Fruit fly (Drosophila melanogaster): ENCODE results near the gene CG1146.
A peak's percentile ranks its signal among the peaks of the same experiment; 100 is the strongest.

CG1146 gene

DNA sequence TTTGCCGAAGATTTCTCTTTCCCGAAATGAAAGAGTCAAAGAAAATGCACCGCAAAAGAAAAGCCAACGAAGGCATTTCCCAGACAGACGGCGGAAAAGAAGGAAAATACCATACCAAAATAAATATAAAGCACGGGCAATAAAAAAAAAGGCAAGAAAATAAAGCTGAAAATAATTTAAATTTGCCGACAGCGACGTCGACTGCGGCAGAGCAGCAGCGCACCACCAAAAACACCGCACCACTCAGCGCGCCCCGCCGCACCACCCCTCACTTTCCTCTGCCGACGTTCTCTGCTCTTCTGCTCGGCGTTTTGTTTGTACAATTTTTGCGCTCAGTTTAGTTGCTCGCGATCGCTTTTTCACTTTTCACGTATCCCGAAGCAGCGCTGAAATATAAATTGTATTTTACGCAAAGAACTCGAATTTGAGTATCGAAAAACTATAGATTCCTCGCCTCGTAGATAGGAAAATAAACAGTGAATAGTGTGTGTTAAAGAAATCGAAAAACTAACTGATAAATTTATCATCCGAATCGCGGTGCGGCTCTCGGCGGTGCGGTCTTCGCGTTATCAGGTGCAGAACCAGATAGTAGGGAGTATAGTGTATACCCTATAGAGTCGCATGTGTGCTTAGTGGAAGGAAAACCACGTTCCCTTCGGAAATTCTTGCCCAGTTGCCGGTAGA lies 30.9 kb upstream of the CG1146 start (continued):
- TF ChIP-seq CG15479 (GFP tag; optimal IDR thresholded peaks at IDR 0.05) (peak; percentile 62), CG3163 (GFP tag; optimal IDR thresholded peaks at IDR 0.05) (peak; percentile 12), Dll (GFP tag; IDR thresholded peaks at IDR 0.05; ENCODE audit: partially characterized antibody) (no peak), Hr39 (optimal IDR thresholded peaks at IDR 0.05) (no peak), HLH3B (GFP tag; IDR thresholded peaks at IDR 0.05) (no peak), CG31365 (tag; optimal IDR thresholded peaks at IDR 0.05) (no peak), MTF-1 (GFP tag; optimal IDR thresholded peaks at IDR 0.05; ENCODE audit: borderline replicate concordance) (no peak), PHDP (tag; optimal IDR thresholded peaks at IDR 0.05) (no peak), cwo (GFP tag; optimal IDR thresholded peaks at IDR 0.05) (no peak), CG9932 (GFP tag; IDR thresholded peaks at IDR 0.05) (no peak), pan (optimal IDR thresholded peaks at IDR 0.05) (no peak), pan (GFP tag; optimal IDR thresholded peaks at IDR 0.05 in 1 of 2, IDR thresholded peaks at IDR 0.05 in 1 of 2) (no peak), CG6654 (GFP tag; optimal IDR thresholded peaks at IDR 0.05) (no peak), CG11085 (GFP tag; IDR thresholded peaks at IDR 0.05) (no peak), slbo (GFP tag; IDR thresholded peaks at IDR 0.05) (no peak), CG15601 (tag; optimal IDR thresholded peaks at IDR 0.05) (no peak), pros (GFP tag; optimal IDR thresholded peaks at IDR 0.05) (no peak), CG33557 (GFP tag; optimal IDR thresholded peaks at IDR 0.05) (no peak), insv (GFP tag; optimal IDR thresholded peaks at IDR 0.05) (no peak), tup (GFP tag; optimal IDR thresholded peaks at IDR 0.05) (no peak), CG10462 (GFP tag; optimal IDR thresholded peaks at IDR 0.05) (no peak), CG13894 (tag; optimal IDR thresholded peaks at IDR 0.05) (no peak), zen2 (GFP tag; IDR thresholded peaks at IDR 0.05; ENCODE audit: partially characterized antibody) (no peak), zen (tag; optimal IDR thresholded peaks at IDR 0.05) (no peak), vnd (GFP tag; IDR thresholded peaks at IDR 0.05; ENCODE audit: partially characterized antibody) (no peak), pfk (GFP tag; optimal IDR thresholded peaks at IDR 0.05) (no peak), Taf1 (GFP tag; IDR thresholded peaks at IDR 0.05) (no peak), vvl (GFP tag; IDR thresholded peaks at IDR 0.05) (no peak), CG13123 (GFP tag; optimal IDR thresholded peaks at IDR 0.05) (no peak), ken (GFP tag; IDR thresholded peaks at IDR 0.05) (no peak), NC2α (GFP tag; optimal IDR thresholded peaks at IDR 0.05) (no peak), CG34224 (GFP tag; IDR thresholded peaks at IDR 0.05; ENCODE audit: partially characterized antibody) (0 out of 3 replicates have a peak, but pooled peaks have one; percentile 29), Rx (GFP tag; IDR thresholded peaks at IDR 0.05) (no peak), CG10366 (GFP tag; IDR thresholded peaks at IDR 0.05) (no peak), oc (tag; optimal IDR thresholded peaks at IDR 0.05) (no peak), CG15269 (tag; optimal IDR thresholded peaks at IDR 0.05) (no peak), CG5180 (GFP tag; optimal IDR thresholded peaks at IDR 0.05) (no peak), esg (GFP tag; conservative IDR thresholded peaks at IDR 0.05) (no peak), Sox102F (GFP tag; optimal IDR thresholded peaks at IDR 0.05) (no peak), ham (GFP tag; IDR thresholded peaks at IDR 0.05) (no peak), prd (optimal IDR thresholded peaks at IDR 0.05) (no peak), prd (GFP tag; IDR thresholded peaks at IDR 0.05) (no peak), CG17186 (GFP tag; optimal IDR thresholded peaks at IDR 0.05) (no peak), GATAe (GFP tag; conservative IDR thresholded peaks at IDR 0.05) (0 out of 2 replicates have a peak, but pooled peaks have one; percentile 40), pum (GFP tag; optimal IDR thresholded peaks at IDR 0.05) (no peak), Trl (optimal IDR thresholded peaks at IDR 0.05) (peak in 1 of 2 experiments; percentile 37), Trl (GFP tag; optimal IDR thresholded peaks at IDR 0.05) (no peak), klu (GFP tag; IDR thresholded peaks at IDR 0.05) (no peak), fru (optimal IDR thresholded peaks at IDR 0.05) (no peak), CG8281 (tag; optimal IDR thresholded peaks at IDR 0.05) (no peak), BtbVII (GFP tag; optimal IDR thresholded peaks at IDR 0.05) (no peak)
